Fruit fly (Drosophila melanogaster) whole organism: ENCODE results near the gene Mst84B.

Source experiments
- CG8478 ChIP-seq: fragments of >200 bp; optimal IDR thresholded peaks from 2 replicates; lab custom pipeline; 2018; ENCODE audit warnings: inconsistent platforms
- Dll ChIP-seq: fragments of >200 bp; optimal IDR thresholded peaks from 2 replicates; lab custom pipeline; 2017
- EcR ChIP-seq, 2 experiments: fragments of >200 bp; optimal IDR thresholded peaks; 2 replicates each; lab custom pipeline; 2017; ENCODE audit warnings: missing biosample characterization in 2 of 2, missing genetic modification characterization in 2 of 2, missing genetic modification reagents in 2 of 2
- pan ChIP-seq: fragments of >200 bp; optimal IDR thresholded peaks from 2 replicates; lab custom pipeline; 2017
- psq ChIP-seq: fragments of >200 bp; optimal IDR thresholded peaks from 2 replicates; lab custom pipeline; 2017
- usp ChIP-seq: fragments of >200 bp; optimal IDR thresholded peaks from 2 replicates; lab custom pipeline; 2017; ENCODE audit warnings: missing biosample characterization, missing genetic modification characterization, mixed read lengths

DNA sequence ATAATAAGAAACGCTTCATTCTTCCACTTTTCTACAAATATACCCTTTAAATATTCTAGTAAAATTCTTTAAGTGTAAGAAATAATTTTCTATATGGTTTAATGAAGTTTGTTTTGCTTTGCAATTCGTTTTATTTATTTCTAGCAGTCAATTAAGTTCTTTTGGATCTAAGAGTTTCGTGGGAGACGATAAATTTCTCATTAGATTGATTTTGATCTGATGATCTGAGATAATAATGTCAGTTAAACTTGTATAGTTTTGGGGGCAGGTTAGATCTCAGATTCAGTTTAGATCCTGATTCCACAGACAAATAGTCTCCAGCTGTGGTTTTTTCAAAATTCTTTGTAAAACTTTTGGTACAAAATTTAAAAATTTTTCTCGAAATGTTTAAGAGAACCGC, 3.0 kb upstream of the Mst84B start, which contains the start of gene dj:
- TF ChIP-seq pan (lab: Kevin White, UChicago) (no peak), usp (GFP tag; lab: Kevin White, UChicago) (no peak), psq (no peak), EcR (GFP tag; optimal IDR thresholded peaks at IDR 0.05; lab: Kevin White, UChicago) (no peak), CG8478 (lab: Kevin White, UChicago) (no peak), Dll (lab: Kevin White, UChicago) (no peak)
